Worm (Caenorhabditis elegans): ENCODE results near the gene ZC84.1.

ce11 chrIII:9242675-9243074 is 36.6 kb upstream of the ZC84.1 start, which contains the start of gene dat-1:
- no peak for TF ChIP-seq ceh-28 (tag; optimal IDR thresholded peaks at IDR 0.05)
- no peak for TF ChIP-seq unc-62 (GFP tag; optimal IDR thresholded peaks at IDR 0.05 in 1 of 2)
- no peak for TF ChIP-seq unc-62 (tag; optimal IDR thresholded peaks at IDR 0.05)
- no peak for TF ChIP-seq lin-39 (tag; optimal IDR thresholded peaks at IDR 0.05)
- no peak for TF ChIP-seq nhr-102 (tag; optimal IDR thresholded peaks at IDR 0.05)
- no peak for TF ChIP-seq F37D6.2 (tag; optimal IDR thresholded peaks at IDR 0.05)
- no peak for TF ChIP-seq unc-39 (tag; optimal IDR thresholded peaks at IDR 0.05)
- no peak for TF ChIP-seq F49E8.2 (tag; optimal IDR thresholded peaks at IDR 0.05; ENCODE audit: borderline replicate concordance)
- no peak for TF ChIP-seq ces-1 (GFP tag; optimal IDR thresholded peaks at IDR 0.05)
- TF ChIP-seq nhr-237 (tag; optimal IDR thresholded peaks at IDR 0.05): no peak

All from whole organism, L4 larva.